Fruit fly (Drosophila melanogaster) whole organism, embryonic: Measurements from ENCODE around the gene CG31908.

Experiments
- ATbp ChIP-seq: fragments of 200-800 bp; sonication (Bioruptor generic); optimal IDR thresholded peaks from 2 replicates; lab custom pipeline; 2017; ENCODE audit warnings: missing biosample characterization, mild to moderate bottlenecking, missing genetic modification characterization, missing genetic modification reagents
- Asciz ChIP-seq: fragments of 200-800 bp; sonication (Bioruptor generic); optimal IDR thresholded peaks from 2 replicates; lab custom pipeline; 2017; ENCODE audit warnings: missing biosample characterization, mild to moderate bottlenecking, missing genetic modification characterization, missing genetic modification reagents
- B-H2 ChIP-seq: fragments of 200-800 bp; sonication (Bioruptor generic); optimal IDR thresholded peaks from 2 replicates; lab custom pipeline; 2018; ENCODE audit warnings: missing biosample characterization, mild to moderate bottlenecking, missing genetic modification characterization
- CG11723 ChIP-seq: fragments of 200-800 bp; sonication (Bioruptor generic); optimal IDR thresholded peaks from 2 replicates; lab custom pipeline; 2017; ENCODE audit warnings: missing biosample characterization, mild to moderate bottlenecking, missing genetic modification characterization
- CG12391 ChIP-seq: fragments of 200-800 bp; sonication (Bioruptor generic); optimal IDR thresholded peaks from 3 replicates; lab custom pipeline; 2018; ENCODE audit warnings: missing biosample characterization, mild to moderate bottlenecking, missing genetic modification characterization, moderate library complexity
- CG13287 ChIP-seq: fragments of 200-800 bp; sonication (Bioruptor generic); IDR thresholded peaks from 2 replicates; pipeline ENCODE4 v1.3.6; 2022; ENCODE audit warnings: missing biosample characterization, missing genetic modification characterization; ENCODE audit not compliant: partially characterized antibody
- CG13894 ChIP-seq: fragments of 200-800 bp; sonication (Bioruptor generic); optimal IDR thresholded peaks from 3 replicates; lab custom pipeline; 2018; ENCODE audit warnings: missing biosample characterization, mild to moderate bottlenecking, missing genetic modification characterization, moderate library complexity
- CG14441 ChIP-seq: fragments of 200-800 bp; sonication (Bioruptor generic); IDR thresholded peaks from 2 replicates; pipeline ENCODE4 v1.3.6; 2022; ENCODE audit warnings: missing biosample characterization, missing genetic modification characterization
- CG14710 ChIP-seq: fragments of 200-800 bp; sonication (Bioruptor generic); optimal IDR thresholded peaks from 3 replicates; lab custom pipeline; 2019; ENCODE audit warnings: missing biosample characterization, mild to moderate bottlenecking, missing genetic modification characterization, moderate library complexity
- CG17186 ChIP-seq: fragments of 200-800 bp; sonication (Bioruptor generic); optimal IDR thresholded peaks from 3 replicates; lab custom pipeline; 2017; ENCODE audit warnings: missing biosample characterization, missing genetic modification reagents, missing genetic modification characterization
- CG2678 ChIP-seq: fragments of 200-800 bp; sonication (Bioruptor generic); optimal IDR thresholded peaks from 3 replicates; lab custom pipeline; 2019; ENCODE audit warnings: missing biosample characterization, mild to moderate bottlenecking, missing genetic modification characterization, moderate library complexity
- CG32772 ChIP-seq: fragments of 200-800 bp; sonication (Bioruptor generic); IDR thresholded peaks from 2 replicates; pipeline ENCODE4 v1.3.6; 2022; ENCODE audit warnings: missing biosample characterization, missing genetic modification characterization
- CG3847 ChIP-seq: fragments of 200-800 bp; sonication (Bioruptor generic); IDR thresholded peaks from 2 replicates; pipeline ENCODE4 v1.3.6; 2022; ENCODE audit warnings: missing biosample characterization, missing genetic modification characterization
- CG6654 ChIP-seq: fragments of 200-800 bp; sonication (Bioruptor generic); optimal IDR thresholded peaks from 2 replicates; lab custom pipeline; 2017; ENCODE audit warnings: missing biosample characterization, mild to moderate bottlenecking, missing genetic modification characterization
- CG8290 ChIP-seq, 3 experiments: fragments of 200-800 bp; sonication (Bioruptor generic); optimal IDR thresholded peaks; 2 replicates each; lab custom pipeline; 2016 to 2019; ENCODE audit warnings: missing biosample characterization in 3 of 3, missing genetic modification characterization in 3 of 3, mild to moderate bottlenecking in 2 of 3, moderate library complexity in 1 of 3
- CG8924 ChIP-seq: fragments of 200-800 bp; optimal IDR thresholded peaks from 3 replicates; lab custom pipeline; 2019; ENCODE audit warnings: missing biosample characterization, mild to moderate bottlenecking, missing genetic modification characterization, moderate library complexity
- CTCF ChIP-seq: fragments of 200-800 bp; sonication (Bioruptor generic); optimal IDR thresholded peaks from 2 replicates; lab custom pipeline; 2017; ENCODE audit warnings: missing biosample characterization, mild to moderate bottlenecking, missing genetic modification characterization, moderate library complexity
- Doc2 ChIP-seq: fragments of 200-800 bp; sonication (Bioruptor generic); IDR thresholded peaks from 2 replicates; pipeline ENCODE4 v1.3.6; 2022; ENCODE audit warnings: missing biosample characterization, missing genetic modification characterization
- Dp ChIP-seq: fragments of 200-800 bp; sonication (Bioruptor generic); optimal IDR thresholded peaks from 2 replicates; lab custom pipeline; 2018; ENCODE audit warnings: missing biosample characterization, mild to moderate bottlenecking, missing genetic modification characterization, moderate library complexity
- Fer1 ChIP-seq: fragments of 200-800 bp; sonication (Bioruptor generic); optimal IDR thresholded peaks from 2 replicates; lab custom pipeline; 2017; ENCODE audit warnings: missing biosample characterization, mild to moderate bottlenecking, missing genetic modification characterization
- Hand ChIP-seq: fragments of 200-800 bp; sonication (Bioruptor generic); optimal IDR thresholded peaks from 2 replicates; lab custom pipeline; 2017; ENCODE audit warnings: mild to moderate bottlenecking, missing biosample characterization, missing genetic modification reagents, missing genetic modification characterization
- Hey ChIP-seq: fragments of 200-800 bp; sonication (Bioruptor generic); optimal IDR thresholded peaks from 3 replicates; lab custom pipeline; 2018; ENCODE audit warnings: missing biosample characterization, mild to moderate bottlenecking, missing genetic modification characterization
- HmgZ ChIP-seq: fragments of 200-800 bp; sonication (Bioruptor generic); optimal IDR thresholded peaks from 2 replicates; lab custom pipeline; 2018; ENCODE audit warnings: missing biosample characterization, mild to moderate bottlenecking, missing genetic modification characterization
- Hr39 ChIP-seq: fragments of >200 bp; optimal IDR thresholded peaks from 2 replicates; lab custom pipeline; 2017
- Max ChIP-seq: fragments of 200-800 bp; sonication (Bioruptor generic); optimal IDR thresholded peaks from 2 replicates; lab custom pipeline; 2016; ENCODE audit warnings: missing biosample characterization, mild to moderate bottlenecking, missing genetic modification characterization
- NK7.1 ChIP-seq: fragments of 200-800 bp; sonication (Bioruptor generic); optimal IDR thresholded peaks from 3 replicates; lab custom pipeline; 2016; ENCODE audit warnings: missing biosample characterization, missing genetic modification characterization
- PHDP ChIP-seq: fragments of 200-800 bp; sonication (Bioruptor generic); optimal IDR thresholded peaks from 3 replicates; lab custom pipeline; 2018; ENCODE audit warnings: missing biosample characterization, mild to moderate bottlenecking, missing genetic modification characterization, moderate library complexity
- Ravus ChIP-seq: fragments of 200-800 bp; sonication (Bioruptor generic); IDR thresholded peaks from 2 replicates; pipeline ENCODE4 v1.3.6; 2022; ENCODE audit warnings: missing biosample characterization, missing genetic modification characterization
- Scr ChIP-seq: fragments of 200-800 bp; sonication (Bioruptor generic); IDR thresholded peaks from 2 replicates; pipeline ENCODE4 v1.3.6; 2022; ENCODE audit warnings: missing biosample characterization, missing genetic modification characterization; ENCODE audit not compliant: partially characterized antibody
- ab ChIP-seq: fragments of 200-800 bp; sonication (Bioruptor generic); optimal IDR thresholded peaks from 2 replicates; lab custom pipeline; 2016; ENCODE audit warnings: missing biosample characterization, missing genetic modification characterization
- ash1 ChIP-seq: fragments of 200-800 bp; sonication (Bioruptor generic); optimal IDR thresholded peaks from 2 replicates; lab custom pipeline; 2018; ENCODE audit warnings: missing biosample characterization, mild to moderate bottlenecking, missing genetic modification characterization
- bcd ChIP-seq: fragments of 200-800 bp; sonication (Bioruptor generic); optimal IDR thresholded peaks from 2 replicates; lab custom pipeline; 2017; ENCODE audit warnings: missing biosample characterization, mild to moderate bottlenecking, missing genetic modification characterization
- btn ChIP-seq: fragments of 200-800 bp; sonication (Bioruptor generic); optimal IDR thresholded peaks from 2 replicates; lab custom pipeline; 2016; ENCODE audit warnings: missing biosample characterization, missing genetic modification characterization
- croc ChIP-seq: fragments of 200-800 bp; sonication (Bioruptor generic); conservative IDR thresholded peaks from 3 replicates; pipeline ENCODE4 v1.3.6; 2022; ENCODE audit warnings: missing biosample characterization, missing genetic modification characterization
- disco-r ChIP-seq: fragments of 200-800 bp; sonication (Bioruptor generic); optimal IDR thresholded peaks from 2 replicates; lab custom pipeline; 2016; ENCODE audit warnings: missing biosample characterization, missing genetic modification characterization
- dmrt11E ChIP-seq: fragments of 200-800 bp; sonication (Bioruptor generic); optimal IDR thresholded peaks from 3 replicates; lab custom pipeline; 2018; ENCODE audit warnings: missing biosample characterization, mild to moderate bottlenecking, missing genetic modification characterization, moderate library complexity
- dysf ChIP-seq: fragments of 200-800 bp; sonication (Bioruptor generic); IDR thresholded peaks from 3 replicates; pipeline ENCODE4 v1.3.6; 2022; ENCODE audit warnings: missing biosample characterization, missing genetic modification characterization
- gce ChIP-seq: fragments of 200-800 bp; sonication (Bioruptor generic); IDR thresholded peaks from 3 replicates; pipeline ENCODE4 v1.3.6; 2022; ENCODE audit warnings: missing biosample characterization, missing genetic modification characterization
- gcm2 ChIP-seq: fragments of 200-800 bp; sonication (Bioruptor generic); optimal IDR thresholded peaks from 2 replicates; lab custom pipeline; 2016; ENCODE audit warnings: missing biosample characterization, missing genetic modification characterization
- gem ChIP-seq: fragments of 200-800 bp; sonication (Bioruptor generic); optimal IDR thresholded peaks from 2 replicates; lab custom pipeline; 2019; ENCODE audit warnings: missing biosample characterization, mild to moderate bottlenecking, missing genetic modification characterization, moderate library complexity
- hth ChIP-seq: fragments of >200 bp; optimal IDR thresholded peaks from 2 replicates; lab custom pipeline; 2017; ENCODE audit warnings: inconsistent platforms
- mld ChIP-seq: fragments of 200-800 bp; sonication (Bioruptor generic); IDR thresholded peaks from 3 replicates; pipeline ENCODE4 v1.3.6; 2022; ENCODE audit warnings: missing biosample characterization, missing genetic modification characterization; ENCODE audit not compliant: partially characterized antibody
- nau ChIP-seq: fragments of 200-800 bp; sonication (Bioruptor generic); optimal IDR thresholded peaks from 3 replicates; lab custom pipeline; 2017; ENCODE audit warnings: missing biosample characterization, mild to moderate bottlenecking, missing genetic modification characterization, missing genetic modification reagents
- odd ChIP-seq: fragments of 200-800 bp; sonication (Bioruptor generic); optimal IDR thresholded peaks from 2 replicates; lab custom pipeline; 2017; ENCODE audit warnings: missing biosample characterization, mild to moderate bottlenecking, missing genetic modification characterization
- pnt ChIP-seq: fragments of 200-800 bp; sonication (Bioruptor generic); optimal IDR thresholded peaks from 3 replicates; lab custom pipeline; 2016; ENCODE audit warnings: missing biosample characterization, missing genetic modification characterization
- prd ChIP-seq, 3 experiments: fragments of >200 bp in 2 of 3; fragments of 200-800 bp in 1 of 3; sonication (Bioruptor generic) in 1 of 3; optimal IDR thresholded peaks in 2 of 3; IDR thresholded peaks in 1 of 3; 2 replicates in 2 of 3; 3 replicates in 1 of 3; pipeline versions ENCODE4 v1.3.6 to Lab custom; 2017 to 2022; ENCODE audit warnings: missing biosample characterization in 1 of 3, missing genetic modification characterization in 1 of 3
- sna ChIP-seq: fragments of 200-800 bp; sonication (Bioruptor generic); IDR thresholded peaks from 2 replicates; pipeline ENCODE4 v1.3.6; 2022; ENCODE audit warnings: missing biosample characterization, missing genetic modification characterization; ENCODE audit not compliant: partially characterized antibody
- sob ChIP-seq: fragments of 200-800 bp; sonication (Bioruptor generic); IDR thresholded peaks from 2 replicates; pipeline ENCODE4 v1.3.6; 2022; ENCODE audit warnings: missing biosample characterization, missing genetic modification characterization
- trem ChIP-seq: fragments of 200-800 bp; optimal IDR thresholded peaks from 3 replicates; lab custom pipeline; 2019; ENCODE audit warnings: missing biosample characterization, mild to moderate bottlenecking, missing genetic modification characterization, moderate library complexity
- zen ChIP-seq: fragments of 200-800 bp; sonication (Bioruptor generic); optimal IDR thresholded peaks from 3 replicates; lab custom pipeline; 2018; ENCODE audit warnings: missing biosample characterization, mild to moderate bottlenecking, missing genetic modification characterization, moderate library complexity
- zf30C ChIP-seq: fragments of 200-800 bp; sonication (Bioruptor generic); optimal IDR thresholded peaks from 3 replicates; lab custom pipeline; 2018; ENCODE audit warnings: missing biosample characterization, mild to moderate bottlenecking, missing genetic modification characterization

CG31908 gene

dm6 chr2L:7039342-7039684 is 12.1 kb upstream of the CG31908 start (continued):
- TF ChIP-seq Dp (GFP tag; lab: Kevin White, UChicago) (no peak), Scr (no peak), gem (tag; lab: Kevin White, UChicago) (peak; percentile 79), nau (GFP tag; lab: Kevin White, UChicago) (no peak), Hr39 (lab: Kevin White, UChicago) (no peak), hth (lab: Kevin White, UChicago) (no peak), Fer1 (GFP tag; lab: Kevin White, UChicago) (peak; percentile 32), dmrt11E (tag; lab: Kevin White, UChicago) (peak; percentile 28), trem (tag; lab: Kevin White, UChicago) (peak; percentile 17), HmgZ (tag; lab: Kevin White, UChicago) (peak; percentile 49), dysf (GFP tag; lab: Robert Waterston, UW) (peak; percentile 76), CG14441 (GFP tag; lab: Robert Waterston, UW) (peak; percentile 59), zen (tag; lab: Kevin White, UChicago) (peak; percentile 5), Ravus (GFP tag; lab: Robert Waterston, UW) (no peak; the same call in 1 of the 2 replicates), CG8290 (GFP tag; optimal IDR thresholded peaks at IDR 0.05; lab: Kevin White, UChicago) (no peak), CG8290 (tag; optimal IDR thresholded peaks at IDR 0.05; lab: Kevin White, UChicago) (no peak), disco-r (peak; percentile 6), CG32772 (peak; percentile 62), CG13287 (GFP tag; lab: Robert Waterston, UW) (no peak), bcd (peak; percentile 5), prd (optimal IDR thresholded peaks at IDR 0.05; lab: Kevin White, UChicago) (no peak), prd (GFP tag; IDR thresholded peaks at IDR 0.05; lab: Robert Waterston, UW) (peak; percentile 76), Asciz (GFP tag; lab: Kevin White, UChicago) (peak; percentile 46), ATbp (GFP tag; lab: Kevin White, UChicago) (peak; percentile 27), gce (peak; percentile 43; the same call in 1 of the 3 replicates), mld (no peak), btn (GFP tag; lab: Kevin White, UChicago) (no peak), sob (peak; percentile 60; the same call in 1 of the 2 replicates), CG17186 (no peak), ab (GFP tag; lab: Kevin White, UChicago) (no peak), PHDP (tag; lab: Kevin White, UChicago) (peak; percentile 44), NK7.1 (GFP tag; lab: Kevin White, UChicago) (no peak), Hand (no peak), CG6654 (no peak), zf30C (GFP tag; lab: Kevin White, UChicago) (peak; percentile 67), ash1 (GFP tag; lab: Kevin White, UChicago) (no peak), CG13894 (tag; lab: Kevin White, UChicago) (no peak), CG3847 (GFP tag; lab: Robert Waterston, UW) (peak; percentile 38; the same call in 1 of the 2 replicates), pnt (GFP tag; lab: Kevin White, UChicago) (peak; percentile 53), Doc2 (GFP tag; lab: Robert Waterston, UW) (no peak), B-H2 (GFP tag; lab: Kevin White, UChicago) (no peak), CG12391 (peak; percentile 71), Max (GFP tag; lab: Kevin White, UChicago) (no peak), sna (GFP tag; lab: Robert Waterston, UW) (no peak), gcm2 (GFP tag; lab: Kevin White, UChicago) (peak; percentile 62), CG2678 (peak; percentile 68), CG11723 (GFP tag; lab: Kevin White, UChicago) (peak; percentile 32), CG8924 (tag; lab: Kevin White, UChicago) (peak; percentile 44), odd (GFP tag; lab: Kevin White, UChicago) (peak; percentile 19), croc (no peak), CG14710 (tag; lab: Kevin White, UChicago) (peak; percentile 33), CTCF (GFP tag; lab: Kevin White, UChicago) (no peak), Hey (tag; lab: Kevin White, UChicago) (no peak)
